Worm (Caenorhabditis elegans): ENCODE measurements around the gene C53A5.17.
A peak's percentile ranks its signal among the peaks of the same experiment; 100 is the strongest.

Gene C53A5.17

ce11 chrV:14523788-14524582 is 3.1 kb upstream of the C53A5.17 start, which contains the start of gene ril-1:
Gene ril-1 (minus strand): TSS chrV:14524129.
- TF ChIP-seq lin-13 (GFP tag; optimal IDR thresholded peaks at IDR 0.05) (peak; percentile 20), skn-1 (tag; optimal IDR thresholded peaks at IDR 0.05) (peak; percentile 60), ztf-1 (GFP tag; conservative IDR thresholded peaks at IDR 0.05) (no peak), ceh-82 (tag; optimal IDR thresholded peaks at IDR 0.05) (no peak), snpc-4 (tag; optimal IDR thresholded peaks at IDR 0.05) (peak; percentile 16), zag-1 (tag; optimal IDR thresholded peaks at IDR 0.05) (no peak), unc-55 (GFP tag; optimal IDR thresholded peaks at IDR 0.05) (peak; percentile 74), sma-9 (GFP tag; optimal IDR thresholded peaks at IDR 0.05) (no peak), sma-9 (tag; optimal IDR thresholded peaks at IDR 0.05) (no peak), sma-3 (GFP tag; optimal IDR thresholded peaks at IDR 0.05) (peak; percentile 47), nhr-23 (tag; optimal IDR thresholded peaks at IDR 0.05) (no peak), ztf-11 (tag; optimal IDR thresholded peaks at IDR 0.05) (no peak), lsy-2 (tag; optimal IDR thresholded peaks at IDR 0.05) (peak in 1 of 2 experiments; percentile 52), nhr-12 (tag; optimal IDR thresholded peaks at IDR 0.05) (no peak), elt-1 (tag; optimal IDR thresholded peaks at IDR 0.05) (no peak), nhr-237 (tag; optimal IDR thresholded peaks at IDR 0.05) (no peak), ceh-16 (tag; optimal IDR thresholded peaks at IDR 0.05) (no peak), gmeb-1 (tag; optimal IDR thresholded peaks at IDR 0.05) (peak; percentile 17), C34F6.9 (tag; optimal IDR thresholded peaks at IDR 0.05) (peak; percentile 23), fos-1 (tag; optimal IDR thresholded peaks at IDR 0.05) (peak; percentile 35), elt-3 (tag; optimal IDR thresholded peaks at IDR 0.05) (no peak), nhr-25 (tag; optimal IDR thresholded peaks at IDR 0.05) (peak; percentile 56), dmd-4 (tag; optimal IDR thresholded peaks at IDR 0.05) (no peak), nhr-129 (tag; optimal IDR thresholded peaks at IDR 0.05) (peak; percentile 34), R02D3.7 (tag; optimal IDR thresholded peaks at IDR 0.05) (no peak), mdl-1 (tag; optimal IDR thresholded peaks at IDR 0.05) (no peak), unc-62 (GFP tag; optimal IDR thresholded peaks at IDR 0.05) (no peak), crh-2 (tag; optimal IDR thresholded peaks at IDR 0.05) (peak; percentile 27), nhr-21 (tag; optimal IDR thresholded peaks at IDR 0.05) (peak; percentile 10), blmp-1 (tag; optimal IDR thresholded peaks at IDR 0.05; ENCODE audit: insufficient read depth) (no peak), F13H6.1 (tag; optimal IDR thresholded peaks at IDR 0.05) (peak; percentile 34), peb-1 (tag; optimal IDR thresholded peaks at IDR 0.05) (no peak)

- TF ChIP-seq skn-1 (tag; optimal IDR thresholded peaks at IDR 0.05) (no peak), elt-3 (tag; optimal IDR thresholded peaks at IDR 0.05) (no peak), lin-11 (tag; optimal IDR thresholded peaks at IDR 0.05) (no peak), egl-27 (tag; optimal IDR thresholded peaks at IDR 0.05) (no peak)
Observed at ce11 chrV:14523105-14523504, 2.2 kb upstream of the C53A5.17 start, which contains the start of gene C53A5.2. Gene C53A5.2 (minus strand): TSS chrV:14523205.

DNA sequence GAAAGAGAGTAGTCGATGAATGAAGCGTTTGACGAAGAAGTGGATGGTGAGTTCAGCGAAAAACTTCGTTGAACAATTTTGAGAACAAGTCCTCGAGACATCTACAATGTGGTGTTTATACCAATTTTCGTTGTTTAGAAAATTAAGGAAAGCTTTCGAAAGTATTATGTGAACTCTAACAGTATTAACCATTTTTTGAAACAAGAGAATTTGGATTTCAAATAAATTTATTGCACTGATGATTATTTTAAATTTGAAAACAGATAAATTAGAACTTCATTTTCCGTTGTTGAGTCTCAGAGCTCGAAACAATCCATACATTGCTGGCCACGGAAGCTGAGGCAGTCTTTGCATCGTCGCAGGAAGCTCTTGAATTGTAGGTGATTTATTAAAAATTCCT is 1.6 kb upstream of the C53A5.17 start, which contains the start of gene C53A5.16:
Gene C53A5.16, minus strand, starts transcription at position 101 of the 400 bp plus-strand sequence.
- TF ChIP-seq lin-39 (tag; optimal IDR thresholded peaks at IDR 0.05) (no peak), nhr-77 (tag; optimal IDR thresholded peaks at IDR 0.05) (no peak), ceh-16 (tag; optimal IDR thresholded peaks at IDR 0.05) (no peak), elt-3 (tag; optimal IDR thresholded peaks at IDR 0.05) (no peak), sma-9 (GFP tag; optimal IDR thresholded peaks at IDR 0.05) (no peak), sma-9 (tag; optimal IDR thresholded peaks at IDR 0.05) (no peak), crh-2 (tag; optimal IDR thresholded peaks at IDR 0.05) (no peak), nhr-21 (tag; optimal IDR thresholded peaks at IDR 0.05) (no peak), nhr-11 (tag; optimal IDR thresholded peaks at IDR 0.05) (no peak), zag-1 (tag; optimal IDR thresholded peaks at IDR 0.05) (no peak), nhr-25 (tag; optimal IDR thresholded peaks at IDR 0.05) (no peak), ceh-82 (tag; optimal IDR thresholded peaks at IDR 0.05) (no peak), nhr-6 (tag; optimal IDR thresholded peaks at IDR 0.05) (no peak), F13H6.1 (tag; optimal IDR thresholded peaks at IDR 0.05) (no peak), ztf-4 (tag; optimal IDR thresholded peaks at IDR 0.05) (no peak), unc-55 (GFP tag; optimal IDR thresholded peaks at IDR 0.05) (no peak), sem-4 (tag; optimal IDR thresholded peaks at IDR 0.05) (no peak), ZK546.5 (tag; optimal IDR thresholded peaks at IDR 0.05) (no peak), nhr-10 (tag; optimal IDR thresholded peaks at IDR 0.05) (no peak), nhr-129 (tag; optimal IDR thresholded peaks at IDR 0.05) (no peak), snpc-4 (tag; optimal IDR thresholded peaks at IDR 0.05) (no peak)

Measured in whole organism, L2 larva.